Fruit fly (Drosophila melanogaster) whole organism, prepupa: ENCODE measurements around the gene CG4390.

Experiments used
- CG11902 ChIP-seq: fragments of 200-800 bp; sonication (Bioruptor generic); optimal IDR thresholded peaks from 3 replicates; lab custom pipeline; 2016; ENCODE audit warnings: missing biosample characterization, missing genetic modification characterization
- CG16779 ChIP-seq: fragments of 200-800 bp; sonication (Bioruptor generic); optimal IDR thresholded peaks from 3 replicates; lab custom pipeline; 2017; ENCODE audit warnings: missing biosample characterization, mild to moderate bottlenecking, missing genetic modification characterization
- Eip75B ChIP-seq: fragments of 200-800 bp; sonication (Bioruptor generic); optimal IDR thresholded peaks from 3 replicates; lab custom pipeline; 2016; ENCODE audit warnings: missing biosample characterization, missing genetic modification characterization
- Ets21C ChIP-seq: fragments of 200-800 bp; sonication (Bioruptor generic); optimal IDR thresholded peaks from 3 replicates; lab custom pipeline; 2016; ENCODE audit warnings: missing biosample characterization, missing genetic modification characterization
- Hr4 ChIP-seq: fragments of 200-800 bp; sonication (Bioruptor generic); optimal IDR thresholded peaks from 3 replicates; lab custom pipeline; 2016; ENCODE audit warnings: missing biosample characterization, missing genetic modification characterization
- Met ChIP-seq: fragments of 200-800 bp; sonication (Bioruptor generic); optimal IDR thresholded peaks from 3 replicates; lab custom pipeline; 2016; ENCODE audit warnings: missing biosample characterization, missing genetic modification characterization
- OdsH ChIP-seq: fragments of 200-800 bp; sonication (Bioruptor generic); optimal IDR thresholded peaks from 3 replicates; lab custom pipeline; 2016; ENCODE audit warnings: missing biosample characterization, missing genetic modification characterization
- lz ChIP-seq: fragments of 200-800 bp; sonication (Bioruptor generic); optimal IDR thresholded peaks from 3 replicates; lab custom pipeline; 2016; ENCODE audit warnings: missing biosample characterization, missing genetic modification characterization

- TF ChIP-seq CG11902 (no peak), Ets21C (no peak), lz (GFP tag; lab: Kevin White, UChicago) (no peak), Met (GFP tag; lab: Kevin White, UChicago) (no peak), Hr4 (no peak), OdsH (GFP tag; lab: Kevin White, UChicago) (no peak), CG16779 (tag; lab: Kevin White, UChicago) (no peak), Eip75B (GFP tag; lab: Kevin White, UChicago) (no peak)
Observed at dm6 chr3R:20031764-20032079, 27.8 kb downstream of the CG4390 start, which contains the start of gene idc.
